Fruit fly (Drosophila melanogaster): ENCODE measurements around the gene CG12375.

DNA sequence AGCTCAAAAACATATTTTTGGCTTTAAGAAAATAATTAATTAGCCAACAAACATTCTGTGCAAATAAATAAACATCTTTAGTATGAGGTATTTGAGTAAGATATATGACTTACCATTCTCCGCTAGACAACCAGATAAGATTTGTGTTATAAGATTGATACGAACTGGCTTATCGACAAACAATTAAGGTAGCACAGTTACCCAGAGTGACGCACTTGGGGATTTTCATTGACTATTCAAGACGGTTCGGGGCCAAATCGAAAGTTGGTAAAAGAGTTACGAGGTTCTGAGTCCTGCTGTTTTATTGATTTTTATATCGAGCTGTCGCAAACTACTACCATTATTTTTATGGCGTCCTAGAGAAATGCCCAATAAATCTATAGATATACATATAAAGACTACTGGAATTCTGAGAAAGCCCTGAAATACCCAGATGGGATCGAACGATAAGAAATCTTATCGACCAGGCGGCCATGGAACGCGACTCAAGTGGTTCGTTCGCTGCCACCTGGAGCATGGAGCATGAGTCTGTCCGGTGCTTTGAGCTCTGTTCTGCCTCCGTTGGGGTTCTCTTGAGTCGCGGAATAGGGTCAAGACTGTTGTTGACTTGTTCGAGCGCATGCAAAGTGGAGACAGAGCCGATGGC lies 3.4 kb upstream of the CG12375 start:
- TF ChIP-seq h (optimal IDR thresholded peaks at IDR 0.05) (no peak), ttk (optimal IDR thresholded peaks at IDR 0.05) (no peak), psq (optimal IDR thresholded peaks at IDR 0.05) (no peak)
